Worm (Caenorhabditis elegans) whole organism, L1 larva: ENCODE results near the gene ilys-6.

Experiments
- ceh-63 ChIP-seq: fragments of 200-800 bp; sonication (Bioruptor generic); optimal IDR thresholded peaks from 2 replicates; lab custom pipeline; 2018; ENCODE audit warnings: mild to moderate bottlenecking, missing genetic modification characterization, missing compliant biosample characterization
- efl-1 ChIP-seq, 4 experiments: fragments of 150-350 bp; optimal IDR thresholded peaks in 3 of 4; peaks in 1 of 4; 1 replicate in 1 of 4; 2 replicates in 3 of 4; lab custom pipeline; 2014; ENCODE audit warnings: missing biosample characterization in 2 of 4, missing genetic modification characterization in 2 of 4, missing genetic modification reagents in 2 of 4
- efl-3 ChIP-seq: fragments of 200-800 bp; sonication (Bioruptor generic); optimal IDR thresholded peaks from 2 replicates; lab custom pipeline; 2018; ENCODE audit warnings: mild to moderate bottlenecking, missing genetic modification characterization, missing compliant biosample characterization
- mab-9 ChIP-seq: fragments of 200-800 bp; sonication (Bioruptor generic); IDR thresholded peaks from 2 replicates; pipeline ENCODE4 v1.3.6; 2022; ENCODE audit warnings: missing genetic modification reagents, missing genetic modification characterization, missing compliant biosample characterization
- unc-130 ChIP-seq: fragments of 150-350 bp; optimal IDR thresholded peaks from 2 replicates; lab custom pipeline; 2017; ENCODE audit warnings: missing biosample characterization, missing genetic modification characterization, inconsistent platforms
- ztf-11 ChIP-seq, 2 experiments: sonication (generic microtip); optimal IDR thresholded peaks; 2 replicates each; lab custom pipeline; 2016 to 2017; ENCODE audit warnings: missing genetic modification characterization in 2 of 2, missing biosample characterization in 1 of 2, missing compliant biosample characterization in 1 of 2

- TF ChIP-seq mab-9: no peak
- TF ChIP-seq unc-130 (tag; lab: Kevin White, UChicago): no peak
- TF ChIP-seq efl-3 (GFP tag; lab: Kevin White, UChicago): no peak
- TF ChIP-seq efl-1 (optimal IDR thresholded peaks at IDR 0.05; lab: Kevin White, UChicago): no peak
- TF ChIP-seq efl-1 (GFP tag; optimal IDR thresholded peaks at IDR 0.05 in 1 of 2; lab: Kevin White, UChicago): no peak
- no peak for TF ChIP-seq ztf-11 (tag; optimal IDR thresholded peaks at IDR 0.05; lab: Kevin White, UChicago)
- TF ChIP-seq ceh-63 (GFP tag; lab: Kevin White, UChicago): no peak
These were observed 21.5 kb upstream of the ilys-6 start for ce11 chrIV:4085022-4085421.
